Fruit fly (Drosophila melanogaster): ENCODE data around the gene Srp54.

- TF ChIP-seq Abd-B (GFP tag; optimal IDR thresholded peaks at IDR 0.05) (no peak), brk (GFP tag; optimal IDR thresholded peaks at IDR 0.05) (no peak), Hr83 (GFP tag; optimal IDR thresholded peaks at IDR 0.05; ENCODE audit: poor library complexity, severe bottlenecking) (peak; percentile 56), Hr78 (GFP tag; optimal IDR thresholded peaks at IDR 0.05) (no peak), foxo (GFP tag; optimal IDR thresholded peaks at IDR 0.05) (peak in 1 of 2 experiments; percentile 83), GATAd (GFP tag; optimal IDR thresholded peaks at IDR 0.05) (no peak), h (GFP tag; optimal IDR thresholded peaks at IDR 0.05) (peak; percentile 70), CG9705 (GFP tag; optimal IDR thresholded peaks at IDR 0.05) (peak; percentile 31), pan (optimal IDR thresholded peaks at IDR 0.05) (no peak)
Measured at dm6 chr2L:9918020-9918959, 5.6 kb downstream of the Srp54 start, which contains the start of the genes CG5885 and CG4598.
